Fruit fly (Drosophila melanogaster): Measurements from ENCODE around the gene Naa30B.

dm6 chr3L:1450940-1451339, 20.9 kb downstream of the Naa30B start:
- TF ChIP-seq CG1621 (tag; optimal IDR thresholded peaks at IDR 0.05) (no peak), Sox15 (GFP tag; optimal IDR thresholded peaks at IDR 0.05) (peak; percentile 9), CG6808 (GFP tag; optimal IDR thresholded peaks at IDR 0.05) (no peak), CG3919 (GFP tag; optimal IDR thresholded peaks at IDR 0.05) (peak; percentile 29)

Data from whole organism, prepupa.